Worm (Caenorhabditis elegans) whole organism, L3 larva: Measurements from ENCODE around the gene mdh-2.

Experiments used
- R02D3.7 ChIP-seq: fragments of 150-350 bp; optimal IDR thresholded peaks from 2 replicates; lab custom pipeline; 2014; ENCODE audit warnings: missing biosample characterization, missing genetic modification characterization
- ZK546.5 ChIP-seq: sonication (generic microtip); optimal IDR thresholded peaks from 2 replicates; lab custom pipeline; 2017; ENCODE audit warnings: missing biosample characterization, missing genetic modification characterization
- aly-2 ChIP-seq: fragments of 150-350 bp; optimal IDR thresholded peaks from 2 replicates; lab custom pipeline; 2014; ENCODE audit warnings: missing biosample characterization, missing genetic modification characterization
- ama-1 ChIP-seq: fragments of 150-350 bp; optimal IDR thresholded peaks from 2 replicates; lab custom pipeline; 2018
- ceh-16 ChIP-seq: sonication (generic microtip); optimal IDR thresholded peaks from 2 replicates; lab custom pipeline; 2017; ENCODE audit warnings: missing biosample characterization, missing genetic modification characterization
- ceh-28 ChIP-seq: fragments of 150-350 bp; optimal IDR thresholded peaks from 2 replicates; lab custom pipeline; 2014; ENCODE audit warnings: missing biosample characterization, missing genetic modification reagents, missing genetic modification characterization
- ceh-82 ChIP-seq: fragments of 150-350 bp; optimal IDR thresholded peaks from 2 replicates; lab custom pipeline; 2014; ENCODE audit warnings: missing biosample characterization, missing genetic modification characterization
- ceh-9 ChIP-seq: sonication (generic microtip); optimal IDR thresholded peaks from 2 replicates; lab custom pipeline; 2018; ENCODE audit warnings: missing biosample characterization, missing genetic modification characterization
- daf-12 ChIP-seq: fragments of 150-350 bp; optimal IDR thresholded peaks from 2 replicates; lab custom pipeline; 2014; ENCODE audit warnings: missing biosample characterization, missing genetic modification reagents, missing genetic modification characterization
- egl-27 ChIP-seq: sonication (generic microtip); optimal IDR thresholded peaks from 4 replicates; lab custom pipeline; 2017; ENCODE audit warnings: missing biosample characterization, missing genetic modification reagents, missing genetic modification characterization
- egl-5 ChIP-seq: fragments of 150-350 bp; optimal IDR thresholded peaks from 2 replicates; lab custom pipeline; 2017; ENCODE audit warnings: missing biosample characterization, missing genetic modification reagents, missing genetic modification characterization, inconsistent platforms
- elt-1 ChIP-seq: fragments of 150-350 bp; optimal IDR thresholded peaks from 2 replicates; lab custom pipeline; 2014; ENCODE audit warnings: missing biosample characterization, missing genetic modification characterization
- elt-2 ChIP-seq: sonication (generic microtip); optimal IDR thresholded peaks from 2 replicates; lab custom pipeline; 2016; ENCODE audit warnings: missing genetic modification reagents, mild to moderate bottlenecking, missing genetic modification characterization, missing compliant biosample characterization
- elt-3 ChIP-seq, 3 experiments: fragments of 150-350 bp in 1 of 3; sonication (generic microtip) in 2 of 3; optimal IDR thresholded peaks; 2 replicates in 2 of 3; 4 replicates in 1 of 3; lab custom pipeline; 2014 to 2017; ENCODE audit warnings: missing biosample characterization in 3 of 3, missing genetic modification characterization in 3 of 3
- eor-1 ChIP-seq, 2 experiments: fragments of 150-350 bp; optimal IDR thresholded peaks; 2 replicates each; lab custom pipeline; 2014 to 2018; ENCODE audit warnings: missing biosample characterization in 2 of 2, missing genetic modification characterization in 2 of 2
- fkh-10 ChIP-seq: sonication (generic microtip); optimal IDR thresholded peaks from 2 replicates; lab custom pipeline; 2017; ENCODE audit warnings: missing biosample characterization, missing genetic modification reagents, missing genetic modification characterization
- fkh-2 ChIP-seq: fragments of 150-350 bp; optimal IDR thresholded peaks from 2 replicates; lab custom pipeline; 2014; ENCODE audit warnings: missing biosample characterization, missing genetic modification reagents, missing genetic modification characterization
- fos-1 ChIP-seq: fragments of 150-350 bp; optimal IDR thresholded peaks from 2 replicates; lab custom pipeline; 2014; ENCODE audit warnings: missing biosample characterization, missing genetic modification characterization
- hmg-11 ChIP-seq: sonication (generic microtip); optimal IDR thresholded peaks from 2 replicates; lab custom pipeline; 2016; ENCODE audit warnings: missing genetic modification characterization, missing compliant biosample characterization
- jun-1 ChIP-seq: fragments of 150-350 bp; optimal IDR thresholded peaks from 2 replicates; lab custom pipeline; 2014; ENCODE audit warnings: missing biosample characterization, missing genetic modification reagents, missing genetic modification characterization
- lin-15B ChIP-seq: fragments of 150-350 bp; optimal IDR thresholded peaks from 2 replicates; lab custom pipeline; 2014; ENCODE audit warnings: missing biosample characterization, missing genetic modification characterization
- lin-39 ChIP-seq: fragments of 150-350 bp; optimal IDR thresholded peaks from 2 replicates; lab custom pipeline; 2018; ENCODE audit warnings: missing biosample characterization, missing genetic modification reagents, missing genetic modification characterization
- lsy-12 ChIP-seq: sonication (generic microtip); optimal IDR thresholded peaks from 2 replicates; lab custom pipeline; 2016; ENCODE audit warnings: mild to moderate bottlenecking, missing genetic modification characterization, missing compliant biosample characterization
- mdl-1 ChIP-seq: fragments of 150-350 bp; optimal IDR thresholded peaks from 2 replicates; lab custom pipeline; 2014; ENCODE audit warnings: missing biosample characterization, missing genetic modification characterization
- mml-1 ChIP-seq: fragments of 150-350 bp; sonication (generic microtip); optimal IDR thresholded peaks from 3 replicates; lab custom pipeline; 2014; ENCODE audit warnings: missing biosample characterization, missing genetic modification characterization
- nfya-1 ChIP-seq: sonication (generic microtip); optimal IDR thresholded peaks from 2 replicates; lab custom pipeline; 2017; ENCODE audit warnings: missing genetic modification characterization, mild to moderate bottlenecking, missing compliant biosample characterization, antibody characterized with exemption, moderate library complexity; ENCODE audit not compliant: insufficient read depth
- nhr-11 ChIP-seq: fragments of 150-350 bp; optimal IDR thresholded peaks from 2 replicates; lab custom pipeline; 2014; ENCODE audit warnings: missing biosample characterization, missing genetic modification characterization
- nhr-12 ChIP-seq: fragments of 150-350 bp; optimal IDR thresholded peaks from 2 replicates; lab custom pipeline; 2014; ENCODE audit warnings: missing biosample characterization, missing genetic modification characterization
- nhr-23 ChIP-seq: fragments of 150-350 bp; optimal IDR thresholded peaks from 2 replicates; lab custom pipeline; 2014; ENCODE audit warnings: missing biosample characterization, missing genetic modification reagents, missing genetic modification characterization
- nhr-237 ChIP-seq: fragments of 150-350 bp; optimal IDR thresholded peaks from 2 replicates; lab custom pipeline; 2014; ENCODE audit warnings: missing biosample characterization, missing genetic modification characterization
- nhr-25 ChIP-seq: sonication (generic microtip); optimal IDR thresholded peaks from 2 replicates; lab custom pipeline; 2017; ENCODE audit warnings: missing biosample characterization, missing genetic modification characterization
- nhr-28 ChIP-seq: fragments of 150-350 bp; optimal IDR thresholded peaks from 2 replicates; lab custom pipeline; 2014; ENCODE audit warnings: missing biosample characterization, missing genetic modification characterization
- nhr-43 ChIP-seq: sonication (generic microtip); optimal IDR thresholded peaks from 2 replicates; lab custom pipeline; 2016; ENCODE audit warnings: mild to moderate bottlenecking, missing genetic modification characterization, missing compliant biosample characterization; ENCODE audit not compliant: poor library complexity, severe bottlenecking
- nhr-67 ChIP-seq: fragments of 150-350 bp; optimal IDR thresholded peaks from 2 replicates; lab custom pipeline; 2014; ENCODE audit warnings: missing biosample characterization, missing genetic modification characterization
- nhr-76 ChIP-seq: fragments of 150-350 bp; sonication (generic microtip); optimal IDR thresholded peaks from 5 replicates; lab custom pipeline; 2014; ENCODE audit warnings: missing biosample characterization, missing genetic modification characterization
- nhr-77 ChIP-seq: fragments of 150-350 bp; optimal IDR thresholded peaks from 2 replicates; lab custom pipeline; 2014; ENCODE audit warnings: missing biosample characterization, missing genetic modification characterization
- pha-4 ChIP-seq: fragments of 150-350 bp; optimal IDR thresholded peaks from 2 replicates; lab custom pipeline; 2014; ENCODE audit warnings: missing biosample characterization, missing genetic modification reagents, missing genetic modification characterization
- pqm-1 ChIP-seq: fragments of 150-350 bp; optimal IDR thresholded peaks from 2 replicates; lab custom pipeline; 2017; ENCODE audit warnings: missing biosample characterization, missing genetic modification characterization, inconsistent platforms
- sea-2 ChIP-seq: fragments of 150-350 bp; sonication (generic microtip); optimal IDR thresholded peaks from 4 replicates; lab custom pipeline; 2014; ENCODE audit warnings: missing biosample characterization, missing genetic modification reagents, missing genetic modification characterization
- skn-1 ChIP-seq: fragments of 150-350 bp; optimal IDR thresholded peaks from 2 replicates; lab custom pipeline; 2014; ENCODE audit warnings: missing biosample characterization, missing genetic modification characterization
- snpc-4 ChIP-seq: fragments of 150-350 bp; optimal IDR thresholded peaks from 2 replicates; lab custom pipeline; 2014; ENCODE audit warnings: missing biosample characterization, missing genetic modification characterization
- tbx-2 ChIP-seq: sonication (generic microtip); optimal IDR thresholded peaks from 2 replicates; lab custom pipeline; 2016; ENCODE audit warnings: mild to moderate bottlenecking, missing genetic modification characterization, missing compliant biosample characterization
- unc-39 ChIP-seq: sonication (generic microtip); optimal IDR thresholded peaks from 4 replicates; lab custom pipeline; 2017; ENCODE audit warnings: missing biosample characterization, missing genetic modification characterization
- unc-62 ChIP-seq: fragments of 150-350 bp; sonication (generic microtip); optimal IDR thresholded peaks from 4 replicates; lab custom pipeline; 2014; ENCODE audit warnings: missing biosample characterization, missing genetic modification reagents, missing genetic modification characterization
- zag-1 ChIP-seq: fragments of 150-350 bp; optimal IDR thresholded peaks from 2 replicates; lab custom pipeline; 2014; ENCODE audit warnings: missing biosample characterization, missing genetic modification characterization
- ztf-11 ChIP-seq: fragments of 150-350 bp; optimal IDR thresholded peaks from 2 replicates; lab custom pipeline; 2014; ENCODE audit warnings: missing biosample characterization, missing genetic modification characterization
- ztf-4 ChIP-seq: fragments of 150-350 bp; optimal IDR thresholded peaks from 2 replicates; lab custom pipeline; 2014; ENCODE audit warnings: missing biosample characterization, missing genetic modification characterization

The mdh-2 gene

ce11 chrIII:6606022-6606467 lies 1.9 kb downstream of the mdh-2 start:
- TF ChIP-seq ceh-9 (tag; lab: Kevin White, UChicago), result no peak
- TF ChIP-seq ceh-82 (tag; lab: Kevin White, UChicago), result no peak
- TF ChIP-seq jun-1, result no peak
- peak; percentile 7 for TF ChIP-seq tbx-2 (tag; lab: Kevin White, UChicago)
- TF ChIP-seq nhr-11 (tag; lab: Kevin White, UChicago), result no peak
- peak; percentile 52 for TF ChIP-seq R02D3.7 (tag; lab: Kevin White, UChicago)
- no peak for TF ChIP-seq unc-39 (tag; lab: Kevin White, UChicago)
- peak; percentile 51 for TF ChIP-seq nhr-23 (tag; lab: Kevin White, UChicago)
- peak; percentile 59 for TF ChIP-seq fos-1 (tag; lab: Kevin White, UChicago)
- no peak for TF ChIP-seq ZK546.5
- TF ChIP-seq lin-39, result peak; percentile 68
- TF ChIP-seq ceh-16, result no peak
- no peak for TF ChIP-seq zag-1
- TF ChIP-seq ama-1 (lab: Kevin White, UChicago), result peak; percentile 95
- peak; percentile 49 for TF ChIP-seq skn-1 (tag; lab: Kevin White, UChicago)
- TF ChIP-seq elt-2, result peak; percentile 60
- no peak for TF ChIP-seq nhr-76
- TF ChIP-seq fkh-2 (tag; lab: Kevin White, UChicago), result no peak
- no peak for TF ChIP-seq egl-27 (tag; lab: Kevin White, UChicago)
- TF ChIP-seq snpc-4 (tag; lab: Kevin White, UChicago), result peak; percentile 5
- peak; percentile 60 for TF ChIP-seq nhr-43 (tag; lab: Kevin White, UChicago)
- TF ChIP-seq ztf-4, result peak; percentile 56
- no peak for TF ChIP-seq nhr-28
- TF ChIP-seq nhr-12, result no peak
- peak; percentile 30 for TF ChIP-seq unc-62 (GFP tag; lab: Kevin White, UChicago)
- no peak for TF ChIP-seq pha-4
- TF ChIP-seq lsy-12 (tag; lab: Kevin White, UChicago), result peak; percentile 74
- no peak for TF ChIP-seq fkh-10 (GFP tag; lab: Kevin White, UChicago)
- TF ChIP-seq sea-2 (GFP tag; lab: Kevin White, UChicago), result no peak
- TF ChIP-seq lin-15B (tag; lab: Kevin White, UChicago), result peak; percentile 57
- TF ChIP-seq nhr-237 (tag; lab: Kevin White, UChicago), result no peak
- peak; percentile 31 for TF ChIP-seq nhr-77 (tag; lab: Kevin White, UChicago)
- TF ChIP-seq elt-1 (tag; lab: Kevin White, UChicago), result no peak
- TF ChIP-seq eor-1 (tag; optimal IDR thresholded peaks at IDR 0.05; lab: Kevin White, UChicago), result no peak
- TF ChIP-seq mml-1 (tag; lab: Kevin White, UChicago), result no peak
- TF ChIP-seq hmg-11 (tag; lab: Kevin White, UChicago), result peak; percentile 69
- TF ChIP-seq daf-12, result no peak
- TF ChIP-seq elt-3 (tag; optimal IDR thresholded peaks at IDR 0.05; lab: Kevin White, UChicago), result no peak
- no peak for TF ChIP-seq egl-5 (tag; lab: Kevin White, UChicago)
- TF ChIP-seq ztf-11 (tag; lab: Kevin White, UChicago), result no peak
- TF ChIP-seq mdl-1, result peak; percentile 68
- no peak for TF ChIP-seq aly-2 (tag; lab: Kevin White, UChicago)
- TF ChIP-seq nfya-1 (tag; lab: Kevin White, UChicago), result peak; percentile 86
- TF ChIP-seq nhr-67, result no peak
- TF ChIP-seq nhr-25, result peak; percentile 72
- TF ChIP-seq ceh-28 (tag; lab: Kevin White, UChicago), result peak; percentile 30
- TF ChIP-seq pqm-1, result peak; percentile 8
